Worm (Caenorhabditis elegans) whole organism, late embryonic: ENCODE measurements around the gene fbxa-43.

Experiments used
- C38D4.7 ChIP-seq: fragments of 200-800 bp; sonication (Bioruptor generic); optimal IDR thresholded peaks from 2 replicates; lab custom pipeline; 2018; ENCODE audit warnings: mild to moderate bottlenecking, missing genetic modification characterization, moderate library complexity, missing compliant biosample characterization
- dve-1 ChIP-seq: sonication (generic microtip); optimal IDR thresholded peaks from 2 replicates; lab custom pipeline; 2017; ENCODE audit warnings: antibody characterized with exemption, mild to moderate bottlenecking, missing genetic modification characterization, missing compliant biosample characterization
- elt-2 ChIP-seq: sonication (generic microtip); optimal IDR thresholded peaks from 2 replicates; lab custom pipeline; 2016; ENCODE audit warnings: missing genetic modification reagents, missing genetic modification characterization, missing compliant biosample characterization
- fkh-10 ChIP-seq: fragments of 150-350 bp; optimal IDR thresholded peaks from 2 replicates; lab custom pipeline; 2014; ENCODE audit warnings: missing biosample characterization, missing genetic modification reagents, missing genetic modification characterization
- gmeb-2 ChIP-seq: sonication (generic microtip); optimal IDR thresholded peaks from 2 replicates; lab custom pipeline; 2016; ENCODE audit warnings: missing genetic modification characterization, inconsistent platforms, missing compliant biosample characterization
- hlh-13 ChIP-seq: fragments of 200-800 bp; sonication (Bioruptor generic); optimal IDR thresholded peaks from 2 replicates; lab custom pipeline; 2018; ENCODE audit warnings: mild to moderate bottlenecking, missing genetic modification characterization, missing compliant biosample characterization
- lin-11 ChIP-seq: fragments of 200-800 bp; sonication (Bioruptor generic); optimal IDR thresholded peaks from 2 replicates; lab custom pipeline; 2018; ENCODE audit warnings: mild to moderate bottlenecking, missing genetic modification characterization, missing compliant biosample characterization
- pqm-1 ChIP-seq: sonication (generic microtip); optimal IDR thresholded peaks from 2 replicates; lab custom pipeline; 2016; ENCODE audit warnings: missing genetic modification characterization, missing compliant biosample characterization
- sox-4 ChIP-seq: sonication (generic microtip); optimal IDR thresholded peaks from 2 replicates; lab custom pipeline; 2017; ENCODE audit warnings: mild to moderate bottlenecking, missing genetic modification characterization, inconsistent platforms, missing compliant biosample characterization
- zip-5 ChIP-seq: sonication (generic microtip); optimal IDR thresholded peaks from 2 replicates; lab custom pipeline; 2016; ENCODE audit warnings: missing genetic modification characterization, missing compliant biosample characterization

DNA sequence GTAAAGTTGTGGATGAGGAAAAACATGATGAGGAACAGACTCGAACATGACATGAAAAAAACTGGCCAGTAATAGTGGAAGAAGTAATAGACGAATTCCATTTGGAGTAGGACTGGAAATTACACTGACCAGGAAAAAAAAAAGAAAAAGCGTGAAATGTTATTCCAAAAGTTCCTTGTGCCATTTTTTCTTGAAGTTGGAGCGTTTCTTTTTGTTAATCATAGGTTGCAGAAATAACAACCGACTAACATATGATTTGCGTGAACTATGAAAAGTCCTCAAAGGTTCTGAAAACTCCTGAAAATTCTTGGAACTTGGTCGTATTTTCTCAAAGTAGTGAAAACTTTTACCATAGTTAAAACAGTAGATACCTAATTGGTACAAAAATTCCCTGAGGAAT, 13.0 kb downstream of the fbxa-43 start, which contains the start of gene srd-67:
- TF ChIP-seq elt-2 (tag; lab: Kevin White, UChicago): no peak
- no peak for TF ChIP-seq fkh-10 (GFP tag; lab: Kevin White, UChicago)
- TF ChIP-seq zip-5 (tag; lab: Kevin White, UChicago): no peak
- no peak for TF ChIP-seq gmeb-2
- no peak for TF ChIP-seq hlh-13
- no peak for TF ChIP-seq sox-4 (tag; lab: Kevin White, UChicago)
- TF ChIP-seq dve-1 (tag; lab: Kevin White, UChicago): no peak
- no peak for TF ChIP-seq C38D4.7
- TF ChIP-seq pqm-1 (tag; lab: Kevin White, UChicago): no peak
- no peak for TF ChIP-seq lin-11 (tag; lab: Kevin White, UChicago)
